Worm (Caenorhabditis elegans) whole organism, L3 larva: Measurements from ENCODE around the gene C08G9.2.
A peak's percentile ranks its signal among the peaks of the same experiment; 100 is the strongest.

Experiments used
- R02D3.7 ChIP-seq: fragments of 150-350 bp; optimal IDR thresholded peaks from 2 replicates; lab custom pipeline; 2014; ENCODE audit warnings: missing biosample characterization, missing genetic modification characterization
- ZK546.5 ChIP-seq: sonication (generic microtip); optimal IDR thresholded peaks from 2 replicates; lab custom pipeline; 2017; ENCODE audit warnings: missing biosample characterization, missing genetic modification characterization
- aly-2 ChIP-seq: fragments of 150-350 bp; optimal IDR thresholded peaks from 2 replicates; lab custom pipeline; 2014; ENCODE audit warnings: missing biosample characterization, missing genetic modification characterization
- ama-1 ChIP-seq: fragments of 150-350 bp; optimal IDR thresholded peaks from 2 replicates; lab custom pipeline; 2018
- ceh-16 ChIP-seq: sonication (generic microtip); optimal IDR thresholded peaks from 2 replicates; lab custom pipeline; 2017; ENCODE audit warnings: missing biosample characterization, missing genetic modification characterization
- ceh-28 ChIP-seq: fragments of 150-350 bp; optimal IDR thresholded peaks from 2 replicates; lab custom pipeline; 2014; ENCODE audit warnings: missing biosample characterization, missing genetic modification reagents, missing genetic modification characterization
- ceh-82 ChIP-seq: fragments of 150-350 bp; optimal IDR thresholded peaks from 2 replicates; lab custom pipeline; 2014; ENCODE audit warnings: missing biosample characterization, missing genetic modification characterization
- ceh-9 ChIP-seq: sonication (generic microtip); optimal IDR thresholded peaks from 2 replicates; lab custom pipeline; 2018; ENCODE audit warnings: missing biosample characterization, missing genetic modification characterization
- daf-12 ChIP-seq: fragments of 150-350 bp; optimal IDR thresholded peaks from 2 replicates; lab custom pipeline; 2014; ENCODE audit warnings: missing biosample characterization, missing genetic modification reagents, missing genetic modification characterization
- egl-27 ChIP-seq: sonication (generic microtip); optimal IDR thresholded peaks from 4 replicates; lab custom pipeline; 2017; ENCODE audit warnings: missing biosample characterization, missing genetic modification reagents, missing genetic modification characterization
- egl-5 ChIP-seq: fragments of 150-350 bp; optimal IDR thresholded peaks from 2 replicates; lab custom pipeline; 2017; ENCODE audit warnings: missing biosample characterization, missing genetic modification reagents, missing genetic modification characterization, inconsistent platforms
- elt-1 ChIP-seq: fragments of 150-350 bp; optimal IDR thresholded peaks from 2 replicates; lab custom pipeline; 2014; ENCODE audit warnings: missing biosample characterization, missing genetic modification characterization
- elt-2 ChIP-seq: sonication (generic microtip); optimal IDR thresholded peaks from 2 replicates; lab custom pipeline; 2016; ENCODE audit warnings: missing genetic modification reagents, mild to moderate bottlenecking, missing genetic modification characterization, missing compliant biosample characterization
- elt-3 ChIP-seq, 3 experiments: fragments of 150-350 bp in 1 of 3; sonication (generic microtip) in 2 of 3; optimal IDR thresholded peaks; 2 replicates in 2 of 3; 4 replicates in 1 of 3; lab custom pipeline; 2014 to 2017; ENCODE audit warnings: missing biosample characterization in 3 of 3, missing genetic modification characterization in 3 of 3
- eor-1 ChIP-seq, 2 experiments: fragments of 150-350 bp; optimal IDR thresholded peaks; 2 replicates each; lab custom pipeline; 2014 to 2018; ENCODE audit warnings: missing biosample characterization in 2 of 2, missing genetic modification characterization in 2 of 2
- fkh-10 ChIP-seq: sonication (generic microtip); optimal IDR thresholded peaks from 2 replicates; lab custom pipeline; 2017; ENCODE audit warnings: missing biosample characterization, missing genetic modification reagents, missing genetic modification characterization
- fkh-2 ChIP-seq: fragments of 150-350 bp; optimal IDR thresholded peaks from 2 replicates; lab custom pipeline; 2014; ENCODE audit warnings: missing biosample characterization, missing genetic modification reagents, missing genetic modification characterization
- fos-1 ChIP-seq: fragments of 150-350 bp; optimal IDR thresholded peaks from 2 replicates; lab custom pipeline; 2014; ENCODE audit warnings: missing biosample characterization, missing genetic modification characterization
- hmg-11 ChIP-seq: sonication (generic microtip); optimal IDR thresholded peaks from 2 replicates; lab custom pipeline; 2016; ENCODE audit warnings: missing genetic modification characterization, missing compliant biosample characterization
- jun-1 ChIP-seq: fragments of 150-350 bp; optimal IDR thresholded peaks from 2 replicates; lab custom pipeline; 2014; ENCODE audit warnings: missing biosample characterization, missing genetic modification reagents, missing genetic modification characterization
- lin-15B ChIP-seq: fragments of 150-350 bp; optimal IDR thresholded peaks from 2 replicates; lab custom pipeline; 2014; ENCODE audit warnings: missing biosample characterization, missing genetic modification characterization
- lin-39 ChIP-seq: fragments of 150-350 bp; optimal IDR thresholded peaks from 2 replicates; lab custom pipeline; 2018; ENCODE audit warnings: missing biosample characterization, missing genetic modification reagents, missing genetic modification characterization
- lsy-12 ChIP-seq: sonication (generic microtip); optimal IDR thresholded peaks from 2 replicates; lab custom pipeline; 2016; ENCODE audit warnings: mild to moderate bottlenecking, missing genetic modification characterization, missing compliant biosample characterization
- mdl-1 ChIP-seq: fragments of 150-350 bp; optimal IDR thresholded peaks from 2 replicates; lab custom pipeline; 2014; ENCODE audit warnings: missing biosample characterization, missing genetic modification characterization
- mml-1 ChIP-seq: fragments of 150-350 bp; sonication (generic microtip); optimal IDR thresholded peaks from 3 replicates; lab custom pipeline; 2014; ENCODE audit warnings: missing biosample characterization, missing genetic modification characterization
- nfya-1 ChIP-seq: sonication (generic microtip); optimal IDR thresholded peaks from 2 replicates; lab custom pipeline; 2017; ENCODE audit warnings: missing genetic modification characterization, mild to moderate bottlenecking, missing compliant biosample characterization, antibody characterized with exemption, moderate library complexity; ENCODE audit not compliant: insufficient read depth
- nhr-11 ChIP-seq: fragments of 150-350 bp; optimal IDR thresholded peaks from 2 replicates; lab custom pipeline; 2014; ENCODE audit warnings: missing biosample characterization, missing genetic modification characterization
- nhr-12 ChIP-seq: fragments of 150-350 bp; optimal IDR thresholded peaks from 2 replicates; lab custom pipeline; 2014; ENCODE audit warnings: missing biosample characterization, missing genetic modification characterization
- nhr-23 ChIP-seq: fragments of 150-350 bp; optimal IDR thresholded peaks from 2 replicates; lab custom pipeline; 2014; ENCODE audit warnings: missing biosample characterization, missing genetic modification reagents, missing genetic modification characterization
- nhr-237 ChIP-seq: fragments of 150-350 bp; optimal IDR thresholded peaks from 2 replicates; lab custom pipeline; 2014; ENCODE audit warnings: missing biosample characterization, missing genetic modification characterization
- nhr-25 ChIP-seq: sonication (generic microtip); optimal IDR thresholded peaks from 2 replicates; lab custom pipeline; 2017; ENCODE audit warnings: missing biosample characterization, missing genetic modification characterization
- nhr-28 ChIP-seq: fragments of 150-350 bp; optimal IDR thresholded peaks from 2 replicates; lab custom pipeline; 2014; ENCODE audit warnings: missing biosample characterization, missing genetic modification characterization
- nhr-43 ChIP-seq: sonication (generic microtip); optimal IDR thresholded peaks from 2 replicates; lab custom pipeline; 2016; ENCODE audit warnings: mild to moderate bottlenecking, missing genetic modification characterization, missing compliant biosample characterization; ENCODE audit not compliant: poor library complexity, severe bottlenecking
- nhr-67 ChIP-seq: fragments of 150-350 bp; optimal IDR thresholded peaks from 2 replicates; lab custom pipeline; 2014; ENCODE audit warnings: missing biosample characterization, missing genetic modification characterization
- nhr-76 ChIP-seq: fragments of 150-350 bp; sonication (generic microtip); optimal IDR thresholded peaks from 5 replicates; lab custom pipeline; 2014; ENCODE audit warnings: missing biosample characterization, missing genetic modification characterization
- nhr-77 ChIP-seq: fragments of 150-350 bp; optimal IDR thresholded peaks from 2 replicates; lab custom pipeline; 2014; ENCODE audit warnings: missing biosample characterization, missing genetic modification characterization
- pha-4 ChIP-seq: fragments of 150-350 bp; optimal IDR thresholded peaks from 2 replicates; lab custom pipeline; 2014; ENCODE audit warnings: missing biosample characterization, missing genetic modification reagents, missing genetic modification characterization
- pqm-1 ChIP-seq: fragments of 150-350 bp; optimal IDR thresholded peaks from 2 replicates; lab custom pipeline; 2017; ENCODE audit warnings: missing biosample characterization, missing genetic modification characterization, inconsistent platforms
- sea-2 ChIP-seq: fragments of 150-350 bp; sonication (generic microtip); optimal IDR thresholded peaks from 4 replicates; lab custom pipeline; 2014; ENCODE audit warnings: missing biosample characterization, missing genetic modification reagents, missing genetic modification characterization
- skn-1 ChIP-seq: fragments of 150-350 bp; optimal IDR thresholded peaks from 2 replicates; lab custom pipeline; 2014; ENCODE audit warnings: missing biosample characterization, missing genetic modification characterization
- snpc-4 ChIP-seq: fragments of 150-350 bp; optimal IDR thresholded peaks from 2 replicates; lab custom pipeline; 2014; ENCODE audit warnings: missing biosample characterization, missing genetic modification characterization
- tbx-2 ChIP-seq: sonication (generic microtip); optimal IDR thresholded peaks from 2 replicates; lab custom pipeline; 2016; ENCODE audit warnings: mild to moderate bottlenecking, missing genetic modification characterization, missing compliant biosample characterization
- unc-39 ChIP-seq: sonication (generic microtip); optimal IDR thresholded peaks from 4 replicates; lab custom pipeline; 2017; ENCODE audit warnings: missing biosample characterization, missing genetic modification characterization
- unc-62 ChIP-seq: fragments of 150-350 bp; sonication (generic microtip); optimal IDR thresholded peaks from 4 replicates; lab custom pipeline; 2014; ENCODE audit warnings: missing biosample characterization, missing genetic modification reagents, missing genetic modification characterization
- zag-1 ChIP-seq: fragments of 150-350 bp; optimal IDR thresholded peaks from 2 replicates; lab custom pipeline; 2014; ENCODE audit warnings: missing biosample characterization, missing genetic modification characterization
- ztf-11 ChIP-seq: fragments of 150-350 bp; optimal IDR thresholded peaks from 2 replicates; lab custom pipeline; 2014; ENCODE audit warnings: missing biosample characterization, missing genetic modification characterization
- ztf-4 ChIP-seq: fragments of 150-350 bp; optimal IDR thresholded peaks from 2 replicates; lab custom pipeline; 2014; ENCODE audit warnings: missing biosample characterization, missing genetic modification characterization

C08G9.2 gene

ce11 chrIV:7658589-7658988, 14.2 kb downstream of the C08G9.2 start, which contains the start of gene C08G9.1:
Gene C08G9.1, plus strand, starts transcription at chrIV:7658763.
- TF ChIP-seq lin-39 (peak; percentile 27), nfya-1 (peak; percentile 41), egl-5 (tag; lab: Kevin White, UChicago) (peak; percentile 31), lin-15B (tag; lab: Kevin White, UChicago) (no peak)

ce11 chrIV:7654212-7654778, 18.5 kb downstream of the C08G9.2 start, which contains the start of gene nrde-4:
Gene nrde-4, minus strand, starts transcription at chrIV:7654262.
- TF ChIP-seq ceh-28 (tag; lab: Kevin White, UChicago) (no peak), ZK546.5 (tag; lab: Kevin White, UChicago) (no peak), ceh-16 (tag; lab: Kevin White, UChicago) (no peak), fkh-2 (tag; lab: Kevin White, UChicago) (no peak), nhr-76 (no peak), ceh-82 (tag; lab: Kevin White, UChicago) (no peak), egl-5 (tag; lab: Kevin White, UChicago) (no peak), unc-62 (GFP tag; lab: Kevin White, UChicago) (no peak), fos-1 (no peak), ceh-9 (tag; lab: Kevin White, UChicago) (no peak), aly-2 (tag; lab: Kevin White, UChicago) (no peak), eor-1 (tag; optimal IDR thresholded peaks at IDR 0.05; lab: Kevin White, UChicago) (no peak), nhr-43 (peak; percentile 43), nhr-77 (tag; lab: Kevin White, UChicago) (no peak), egl-27 (no peak), zag-1 (tag; lab: Kevin White, UChicago) (no peak), nhr-23 (tag; lab: Kevin White, UChicago) (peak; percentile 77), nhr-25 (peak; percentile 84), pha-4 (peak; percentile 85), elt-1 (peak; percentile 30), elt-3 (tag; optimal IDR thresholded peaks at IDR 0.05; lab: Kevin White, UChicago) (peak in 1 of 3 experiments; percentile 25), mml-1 (no peak), ztf-4 (tag; lab: Kevin White, UChicago) (no peak), ztf-11 (tag; lab: Kevin White, UChicago) (no peak), nfya-1 (peak; percentile 78), unc-39 (tag; lab: Kevin White, UChicago) (no peak), jun-1 (tag; lab: Kevin White, UChicago) (no peak), lsy-12 (no peak), nhr-237 (no peak), skn-1 (tag; lab: Kevin White, UChicago) (peak; percentile 21), snpc-4 (peak; percentile 71), fkh-10 (GFP tag; lab: Kevin White, UChicago) (no peak), hmg-11 (peak; percentile 52), daf-12 (tag; lab: Kevin White, UChicago) (no peak), pqm-1 (tag; lab: Kevin White, UChicago) (peak; percentile 27), sea-2 (GFP tag; lab: Kevin White, UChicago) (no peak), nhr-67 (tag; lab: Kevin White, UChicago) (no peak), nhr-11 (tag; lab: Kevin White, UChicago) (no peak), lin-15B (tag; lab: Kevin White, UChicago) (peak; percentile 85), mdl-1 (tag; lab: Kevin White, UChicago) (no peak), nhr-28 (tag; lab: Kevin White, UChicago) (no peak), lin-39 (peak; percentile 69), tbx-2 (tag; lab: Kevin White, UChicago) (no peak), elt-2 (tag; lab: Kevin White, UChicago) (peak; percentile 46), ama-1 (lab: Kevin White, UChicago) (no peak), nhr-12 (tag; lab: Kevin White, UChicago) (no peak), R02D3.7 (peak; percentile 30)
